Fruit fly (Drosophila melanogaster) whole organism, pupa: Measurements from ENCODE around the gene Cht7.

Source experiments
- CG13204 ChIP-seq: fragments of 200-800 bp; sonication (Bioruptor generic); optimal IDR thresholded peaks from 2 replicates; lab custom pipeline; 2018; ENCODE audit warnings: missing biosample characterization, mild to moderate bottlenecking, missing genetic modification characterization, moderate library complexity
- CG15710 ChIP-seq: fragments of 200-800 bp; sonication (Bioruptor generic); optimal IDR thresholded peaks from 2 replicates; lab custom pipeline; 2018; ENCODE audit warnings: missing biosample characterization, mild to moderate bottlenecking, missing genetic modification characterization, moderate library complexity
- EcR ChIP-seq: fragments of 200-800 bp; sonication (Bioruptor generic); optimal IDR thresholded peaks from 3 replicates; lab custom pipeline; 2019; ENCODE audit warnings: missing biosample characterization, missing genetic modification characterization, mild to moderate bottlenecking, moderate library complexity, missing genetic modification reagents
- Pif1A ChIP-seq: fragments of 200-800 bp; sonication (Bioruptor generic); optimal IDR thresholded peaks from 3 replicates; lab custom pipeline; 2016; ENCODE audit warnings: missing biosample characterization, missing genetic modification characterization
- Pif1B ChIP-seq: fragments of 200-800 bp; sonication (Bioruptor generic); optimal IDR thresholded peaks from 3 replicates; lab custom pipeline; 2016; ENCODE audit warnings: missing biosample characterization, missing genetic modification characterization
- Snoo ChIP-seq: fragments of 200-800 bp; sonication (Bioruptor generic); optimal IDR thresholded peaks from 3 replicates; lab custom pipeline; 2017; ENCODE audit warnings: missing biosample characterization, mild to moderate bottlenecking, missing genetic modification characterization, inconsistent platforms

DNA sequence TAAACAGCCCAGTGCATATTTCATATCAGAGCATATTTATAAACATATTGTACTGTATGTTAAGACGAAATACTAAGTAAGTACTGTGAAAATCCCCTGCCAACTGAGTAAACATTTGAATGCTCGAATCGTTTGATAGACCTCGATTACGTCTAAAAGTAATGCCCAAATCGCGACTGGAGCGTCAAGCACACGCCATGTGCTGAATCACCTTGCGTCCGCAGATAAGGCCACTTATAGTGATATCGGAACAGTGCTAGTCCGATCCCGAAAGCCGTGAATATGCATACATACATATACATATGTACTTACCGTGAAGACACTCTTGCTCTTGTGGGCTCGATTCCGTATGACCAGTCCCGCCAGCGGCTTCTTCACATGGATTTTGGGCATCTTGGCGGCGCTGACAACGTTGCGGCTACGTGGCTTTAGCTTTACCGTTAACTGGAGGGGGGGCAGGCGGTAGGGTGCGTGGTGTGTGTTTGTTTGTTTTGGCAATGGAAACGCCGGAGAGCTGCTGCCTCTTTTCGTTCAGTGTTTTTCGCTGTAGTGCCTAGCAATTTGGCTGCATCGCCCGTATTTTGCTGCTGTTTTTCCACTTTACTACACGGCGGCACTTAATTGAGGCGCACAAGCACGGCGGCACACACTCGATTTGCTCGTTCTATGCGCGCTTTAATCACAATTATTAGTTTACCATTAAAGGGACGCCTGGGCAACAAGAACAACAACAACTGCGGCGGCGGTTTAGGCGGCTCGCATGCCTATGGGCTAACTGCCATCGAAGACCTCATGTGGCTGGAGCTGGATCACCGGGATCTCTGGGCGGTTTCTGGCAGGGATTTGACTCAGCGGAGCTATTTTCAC lies 36.0 kb upstream of the Cht7 start:
- no peak for TF ChIP-seq Pif1B (GFP tag; lab: Kevin White, UChicago)
- no peak for TF ChIP-seq Pif1A
- TF ChIP-seq CG15710 (tag; lab: Kevin White, UChicago): no peak
- no peak for TF ChIP-seq CG13204 (GFP tag; lab: Kevin White, UChicago)
- TF ChIP-seq Snoo: no peak
- TF ChIP-seq EcR (GFP tag; lab: Kevin White, UChicago): no peak
